Worm (Caenorhabditis elegans) whole organism, mixed stage, embryonic: ENCODE results near the gene F17C8.7.

Source experiments
- cnd-1 ChIP-seq: fragments of 200-800 bp; sonication (Bioruptor generic); optimal IDR thresholded peaks from 2 replicates; lab custom pipeline; 2018; ENCODE audit warnings: mild to moderate bottlenecking, missing genetic modification characterization, missing compliant biosample characterization
- elt-3 ChIP-seq: fragments of 150-350 bp; optimal IDR thresholded peaks from 2 replicates; lab custom pipeline; 2014; ENCODE audit warnings: missing biosample characterization, missing genetic modification characterization
- lin-32 ChIP-seq: fragments of 200-800 bp; sonication (Bioruptor generic); optimal IDR thresholded peaks from 2 replicates; lab custom pipeline; 2018; ENCODE audit warnings: mild to moderate bottlenecking, missing genetic modification characterization, missing compliant biosample characterization
- lsy-2 ChIP-seq: fragments of 150-350 bp; optimal IDR thresholded peaks from 2 replicates; lab custom pipeline; 2014; ENCODE audit warnings: missing biosample characterization, missing genetic modification characterization
- mep-1 ChIP-seq: fragments of 150-350 bp; optimal IDR thresholded peaks from 2 replicates; lab custom pipeline; 2017; ENCODE audit warnings: missing biosample characterization, missing genetic modification reagents, missing genetic modification characterization, inconsistent platforms
- pha-4 ChIP-seq: fragments of 150-350 bp; optimal IDR thresholded peaks from 2 replicates; lab custom pipeline; 2018; ENCODE audit warnings: missing biosample characterization, missing genetic modification reagents, missing genetic modification characterization
- snpc-4 ChIP-seq: fragments of 150-350 bp; optimal IDR thresholded peaks from 2 replicates; lab custom pipeline; 2014; ENCODE audit warnings: missing biosample characterization, missing genetic modification characterization
- ztf-11 ChIP-seq: fragments of 150-350 bp; optimal IDR thresholded peaks from 2 replicates; lab custom pipeline; 2014; ENCODE audit warnings: missing biosample characterization, missing genetic modification characterization

DNA sequence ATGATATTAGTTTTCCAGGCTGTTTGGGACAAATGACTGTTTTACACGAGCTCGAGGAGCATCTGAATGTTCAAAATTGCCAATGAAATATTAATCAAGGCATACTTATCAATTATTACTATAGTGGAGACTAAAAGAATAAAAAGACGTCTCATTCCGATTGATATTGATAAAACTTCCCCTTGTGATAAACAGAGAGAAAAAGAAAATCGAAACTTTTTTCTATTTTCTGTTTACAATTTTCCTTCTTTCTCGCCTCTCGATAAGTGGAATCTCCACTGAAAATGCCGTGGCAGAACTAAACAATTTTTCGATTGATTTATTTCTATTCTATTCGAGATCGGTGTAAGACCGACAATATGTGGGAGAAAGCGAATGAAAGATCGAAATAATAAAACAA, 44.3 kb downstream of the F17C8.7 start, which contains the start of gene B0393.9:
- TF ChIP-seq lsy-2 (tag; lab: Kevin White, UChicago) (no peak), elt-3 (tag; lab: Kevin White, UChicago) (no peak), cnd-1 (tag; lab: Kevin White, UChicago) (no peak), ztf-11 (tag; lab: Kevin White, UChicago) (no peak), pha-4 (tag; lab: Kevin White, UChicago) (no peak), lin-32 (GFP tag; lab: Kevin White, UChicago) (no peak), mep-1 (tag; lab: Kevin White, UChicago) (no peak), snpc-4 (no peak)
